Worm (Caenorhabditis elegans): ENCODE measurements around the gene M04D8.8.

The M04D8.8 gene

ce11 chrIII:10078151-10078550 is 44.2 kb downstream of the M04D8.8 start, which contains the start of gene T16G12.9:
T16G12.9 (minus strand) TSS chrIII:10078251.
- TF ChIP-seq hmg-11 (tag; optimal IDR thresholded peaks at IDR 0.05) (no peak), ztf-11 (tag; optimal IDR thresholded peaks at IDR 0.05) (no peak), mml-1 (tag; optimal IDR thresholded peaks at IDR 0.05) (no peak), egl-5 (tag; optimal IDR thresholded peaks at IDR 0.05) (no peak), nhr-67 (tag; optimal IDR thresholded peaks at IDR 0.05) (no peak), daf-12 (tag; optimal IDR thresholded peaks at IDR 0.05) (no peak), pqm-1 (tag; optimal IDR thresholded peaks at IDR 0.05) (no peak), nhr-76 (tag; optimal IDR thresholded peaks at IDR 0.05) (no peak), R02D3.7 (tag; optimal IDR thresholded peaks at IDR 0.05) (no peak), unc-62 (GFP tag; optimal IDR thresholded peaks at IDR 0.05) (no peak), fkh-2 (tag; optimal IDR thresholded peaks at IDR 0.05) (no peak), lsy-12 (tag; optimal IDR thresholded peaks at IDR 0.05) (no peak), ceh-16 (tag; optimal IDR thresholded peaks at IDR 0.05) (no peak)

DNA sequence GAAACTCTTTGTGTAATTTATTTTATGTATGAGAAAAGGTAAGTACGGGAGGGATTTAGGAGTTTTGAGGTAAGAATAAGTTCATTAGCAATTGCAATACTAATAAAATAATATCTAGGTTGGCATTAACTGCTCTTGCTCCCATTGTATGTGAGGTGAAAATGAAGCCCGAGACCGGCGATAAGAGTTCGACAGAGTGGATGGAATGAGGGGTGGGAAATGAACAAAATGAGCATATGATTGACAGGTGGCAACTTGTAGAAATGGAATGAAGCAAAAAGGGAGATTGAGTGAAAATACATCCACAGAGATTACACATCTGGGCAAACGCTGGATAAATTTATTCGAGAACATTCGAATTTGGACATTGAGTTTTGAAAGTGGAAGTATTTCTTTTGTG is 44.8 kb downstream of the M04D8.8 start:
- TF ChIP-seq nhr-23 (tag; optimal IDR thresholded peaks at IDR 0.05), result no peak
- TF ChIP-seq ztf-4 (tag; optimal IDR thresholded peaks at IDR 0.05), result no peak
- TF ChIP-seq ceh-9 (tag; optimal IDR thresholded peaks at IDR 0.05), result no peak
- TF ChIP-seq nhr-28 (tag; optimal IDR thresholded peaks at IDR 0.05), result no peak
- no peak for TF ChIP-seq nhr-237 (tag; optimal IDR thresholded peaks at IDR 0.05)
- no peak for TF ChIP-seq elt-3 (tag; optimal IDR thresholded peaks at IDR 0.05)
- no peak for TF ChIP-seq aly-2 (tag; optimal IDR thresholded peaks at IDR 0.05)

DNA sequence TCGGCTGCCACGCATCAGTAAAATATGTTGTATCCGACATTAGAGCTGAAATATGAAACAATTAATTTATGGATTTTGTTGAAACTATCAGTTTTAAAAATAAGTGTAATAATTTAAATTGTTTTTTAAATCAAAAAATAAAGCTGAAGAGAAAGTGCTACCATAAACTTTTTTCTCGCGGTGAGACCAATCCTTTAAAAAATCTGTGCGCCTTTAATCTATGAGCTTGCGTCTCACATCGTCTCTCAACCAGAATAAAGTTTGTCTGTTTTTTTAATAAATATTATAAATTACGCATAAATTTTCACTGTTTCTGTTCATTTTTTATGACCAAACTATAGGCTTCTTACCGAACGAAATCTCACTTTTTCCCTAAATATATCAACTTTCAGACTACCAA is 49.3 kb downstream of the M04D8.8 start, which contains the start of gene T16H12.3:
Gene T16H12.3 (minus strand): TSS at position 51 of the 400 bp plus-strand sequence.
- TF ChIP-seq skn-1 (tag; optimal IDR thresholded peaks at IDR 0.05) (no peak), ztf-11 (tag; optimal IDR thresholded peaks at IDR 0.05) (no peak), ama-1 (optimal IDR thresholded peaks at IDR 0.05) (no peak), ceh-28 (tag; optimal IDR thresholded peaks at IDR 0.05) (no peak), unc-39 (tag; optimal IDR thresholded peaks at IDR 0.05) (no peak), aly-2 (tag; optimal IDR thresholded peaks at IDR 0.05) (no peak), eor-1 (tag; optimal IDR thresholded peaks at IDR 0.05) (no peak), pqm-1 (tag; optimal IDR thresholded peaks at IDR 0.05) (no peak), ZK546.5 (tag; optimal IDR thresholded peaks at IDR 0.05) (no peak), hmg-11 (tag; optimal IDR thresholded peaks at IDR 0.05) (no peak), snpc-4 (tag; optimal IDR thresholded peaks at IDR 0.05) (no peak), elt-2 (tag; optimal IDR thresholded peaks at IDR 0.05) (no peak)
